Worm (Caenorhabditis elegans) whole organism, L2 larva: ENCODE results near the gene C09B9.1.

Source experiments
- lsy-2 ChIP-seq, 2 experiments: fragments of 150-350 bp in 1 of 2; sonication (generic microtip) in 1 of 2; optimal IDR thresholded peaks; 2 replicates each; lab custom pipeline; 2014 to 2017; ENCODE audit warnings: missing biosample characterization in 2 of 2, missing genetic modification characterization in 2 of 2
- mab-5 ChIP-seq: fragments of 150-350 bp; optimal IDR thresholded peaks from 2 replicates; lab custom pipeline; 2014; ENCODE audit warnings: missing biosample characterization, missing genetic modification characterization
- unc-62 ChIP-seq: fragments of 150-350 bp; optimal IDR thresholded peaks from 2 replicates; lab custom pipeline; 2014; ENCODE audit warnings: missing biosample characterization, missing genetic modification reagents, missing genetic modification characterization

DNA sequence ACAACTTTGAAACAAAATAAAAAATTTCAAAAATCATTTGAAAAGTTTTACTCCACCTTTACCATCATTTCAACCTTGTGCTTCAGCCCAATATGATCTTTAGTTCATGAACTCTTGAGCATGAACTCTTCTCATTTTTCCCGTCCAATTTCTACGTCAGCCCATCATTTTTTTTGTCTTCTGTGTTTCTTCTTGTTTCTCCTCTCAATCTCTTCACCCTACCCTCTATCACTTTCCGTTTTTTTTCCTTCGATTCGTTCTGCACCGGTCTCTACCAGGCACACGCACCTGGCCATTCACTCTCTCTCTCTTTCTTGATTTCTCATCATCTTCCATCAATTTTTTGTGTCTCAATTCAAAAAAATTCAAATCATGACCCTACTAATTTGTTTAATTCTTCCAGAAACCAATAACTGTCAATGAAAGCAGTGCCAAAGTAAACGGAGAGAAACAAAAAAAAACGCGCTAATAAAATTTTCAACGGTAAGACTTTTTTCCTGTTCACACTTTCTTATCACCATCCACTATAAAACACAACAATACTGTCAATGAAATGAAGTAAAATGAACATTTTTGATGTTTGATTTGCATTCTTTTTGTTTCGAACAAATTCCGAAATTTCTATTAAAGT, 45.4 kb downstream of the C09B9.1 start, which contains the start of gene pygo-1:
- no peak for TF ChIP-seq mab-5 (tag; lab: Kevin White, UChicago)
- TF ChIP-seq lsy-2 (tag; optimal IDR thresholded peaks at IDR 0.05; lab: Kevin White, UChicago): no peak
- TF ChIP-seq unc-62: no peak
